1 fruit fly cellular context compared by ENCODE assay signal in genomic region chr3L:20436069-20436468, dm6.
TF ChIP-seq lines count a peak whose summit lies in the region.

Gene mRpL15, minus strand, starts transcription at chr3L:20436209.
Gene CtIP, plus strand, starts transcription at chr3L:20436250.

TF ChIP-seq in whole organism, embryonic, 481 proteins besides CTCF, POLR2A, EP300 and RAD21 (continued from another document):
- no peak for TF ChIP-seq CG11504 (tag; optimal IDR thresholded peaks at IDR 0.05; lab: Kevin White, UChicago)
- no peak for TF ChIP-seq Mrtf (GFP tag; IDR thresholded peaks at IDR 0.05; lab: Robert Waterston, UW)
- TF ChIP-seq Ets97D (GFP tag; optimal IDR thresholded peaks at IDR 0.05; lab: Kevin White, UChicago): peak; percentile 38
- TF ChIP-seq gsb-n (tag; optimal IDR thresholded peaks at IDR 0.05; lab: Kevin White, UChicago): no peak
- TF ChIP-seq CG12769 (tag; optimal IDR thresholded peaks at IDR 0.05; lab: Kevin White, UChicago): no peak
- TF ChIP-seq Hr3 (GFP tag; optimal IDR thresholded peaks at IDR 0.05; lab: Kevin White, UChicago): no peak
- no peak for TF ChIP-seq Fer2 (tag; optimal IDR thresholded peaks at IDR 0.05; lab: Kevin White, UChicago)
- no peak for TF ChIP-seq p53 (GFP tag; optimal IDR thresholded peaks at IDR 0.05; lab: Kevin White, UChicago)
- no peak for TF ChIP-seq tap (tag; optimal IDR thresholded peaks at IDR 0.05; lab: Kevin White, UChicago)
- TF ChIP-seq MESR4 (GFP tag; optimal IDR thresholded peaks at IDR 0.05; lab: Kevin White, UChicago): peak; percentile 39
- no peak for TF ChIP-seq CG32772 (GFP tag; IDR thresholded peaks at IDR 0.05; lab: Robert Waterston, UW)
- TF ChIP-seq hkb (optimal IDR thresholded peaks at IDR 0.05; lab: Kevin White, UChicago): no peak
- no peak for TF ChIP-seq hkb (GFP tag; IDR thresholded peaks at IDR 0.05; lab: Robert Waterston, UW)
- TF ChIP-seq gem (tag; optimal IDR thresholded peaks at IDR 0.05; lab: Kevin White, UChicago): no peak
- TF ChIP-seq schlank (tag; optimal IDR thresholded peaks at IDR 0.05; lab: Kevin White, UChicago): no peak
- TF ChIP-seq sd (tag; optimal IDR thresholded peaks at IDR 0.05; lab: Kevin White, UChicago): peak; percentile 53
- peak; percentile 24 for TF ChIP-seq CG17829 (tag; optimal IDR thresholded peaks at IDR 0.05; lab: Kevin White, UChicago)
- no peak for TF ChIP-seq Camta (GFP tag; optimal IDR thresholded peaks at IDR 0.05; lab: Kevin White, UChicago)
- no peak for TF ChIP-seq Fer1 (GFP tag; optimal IDR thresholded peaks at IDR 0.05; lab: Kevin White, UChicago)
- TF ChIP-seq hb (GFP tag; IDR thresholded peaks at IDR 0.05; lab: Robert Waterston, UW; ENCODE audit: partially characterized antibody): no peak
- TF ChIP-seq dan (GFP tag; IDR thresholded peaks at IDR 0.05; lab: Robert Waterston, UW): no peak
- TF ChIP-seq Dref (GFP tag; IDR thresholded peaks at IDR 0.05; lab: Robert Waterston, UW): peak; percentile 35; the same call in 1 of the 2 replicates
- TF ChIP-seq sima (GFP tag; optimal IDR thresholded peaks at IDR 0.05; lab: Kevin White, UChicago): no peak
- TF ChIP-seq ap (GFP tag; IDR thresholded peaks at IDR 0.05; lab: Robert Waterston, UW): no peak
- TF ChIP-seq Usf (GFP tag; optimal IDR thresholded peaks at IDR 0.05; lab: Kevin White, UChicago): no peak
- no peak for TF ChIP-seq rib (GFP tag; IDR thresholded peaks at IDR 0.05; lab: Robert Waterston, UW)
- TF ChIP-seq CG31224 (GFP tag; IDR thresholded peaks at IDR 0.05; lab: Robert Waterston, UW): no peak
- TF ChIP-seq Sry-δ (GFP tag; optimal IDR thresholded peaks at IDR 0.05; lab: Kevin White, UChicago): peak; percentile 39
- TF ChIP-seq CG34224 (GFP tag; IDR thresholded peaks at IDR 0.05; lab: Robert Waterston, UW; ENCODE audit: partially characterized antibody): peak; percentile 26; the same call in 1 of the 3 replicates
- TF ChIP-seq Sin3A (optimal IDR thresholded peaks at IDR 0.05; lab: Kevin White, UChicago): peak; percentile 22
- no peak for TF ChIP-seq CG34376 (GFP tag; optimal IDR thresholded peaks at IDR 0.05; lab: Kevin White, UChicago)
- TF ChIP-seq Bgb (GFP tag; IDR thresholded peaks at IDR 0.05; lab: Robert Waterston, UW; ENCODE audit: partially characterized antibody): peak; percentile 39; the same call in 1 of the 2 replicates
- TF ChIP-seq tll (GFP tag; optimal IDR thresholded peaks at IDR 0.05; lab: Kevin White, UChicago): no peak
- TF ChIP-seq knrl (GFP tag; IDR thresholded peaks at IDR 0.05; lab: Robert Waterston, UW; ENCODE audit: partially characterized antibody): no peak
- TF ChIP-seq YL-1 (GFP tag; optimal IDR thresholded peaks at IDR 0.05; lab: Kevin White, UChicago): peak; percentile 75
- TF ChIP-seq CG2889 (GFP tag; IDR thresholded peaks at IDR 0.05; lab: Robert Waterston, UW): no peak
- peak; percentile 55 for TF ChIP-seq bbx (GFP tag; IDR thresholded peaks at IDR 0.05; lab: Robert Waterston, UW; ENCODE audit: partially characterized antibody)
- 0 out of 2 replicates have a peak, but pooled peaks have one; percentile 31 for TF ChIP-seq Adf1 (GFP tag; IDR thresholded peaks at IDR 0.05; lab: Robert Waterston, UW)
- no peak for TF ChIP-seq hth (optimal IDR thresholded peaks at IDR 0.05; lab: Kevin White, UChicago)
- peak; percentile 15 for TF ChIP-seq HmgZ (tag; optimal IDR thresholded peaks at IDR 0.05; lab: Kevin White, UChicago)
- no peak for TF ChIP-seq CG7372 (GFP tag; IDR thresholded peaks at IDR 0.05; lab: Robert Waterston, UW)
- TF ChIP-seq CG34422 (GFP tag; IDR thresholded peaks at IDR 0.05; lab: Robert Waterston, UW): peak; percentile 68; the same call in 1 of the 3 replicates
- no peak for TF ChIP-seq ab (GFP tag; optimal IDR thresholded peaks at IDR 0.05; lab: Kevin White, UChicago)
- no peak for TF ChIP-seq Neu2 (GFP tag; optimal IDR thresholded peaks at IDR 0.05; lab: Kevin White, UChicago; ENCODE audit: borderline replicate concordance)
- TF ChIP-seq chm (GFP tag; IDR thresholded peaks at IDR 0.05; lab: Robert Waterston, UW): no peak
- no peak for TF ChIP-seq NK7.1 (GFP tag; optimal IDR thresholded peaks at IDR 0.05; lab: Kevin White, UChicago)
- TF ChIP-seq disco-r (GFP tag; optimal IDR thresholded peaks at IDR 0.05; lab: Kevin White, UChicago): no peak
- no peak for TF ChIP-seq CG13624 (GFP tag; optimal IDR thresholded peaks at IDR 0.05; lab: Kevin White, UChicago)
- peak; percentile 49 for TF ChIP-seq CG17186 (GFP tag; optimal IDR thresholded peaks at IDR 0.05; lab: Kevin White, UChicago)
- TF ChIP-seq luna (GFP tag; optimal IDR thresholded peaks at IDR 0.05; lab: Kevin White, UChicago): no peak
- TF ChIP-seq Antp (GFP tag; optimal IDR thresholded peaks at IDR 0.05; lab: Kevin White, UChicago): no peak
- no peak for TF ChIP-seq grn (GFP tag; optimal IDR thresholded peaks at IDR 0.05; lab: Kevin White, UChicago)
- no peak for TF ChIP-seq CG4820 (GFP tag; optimal IDR thresholded peaks at IDR 0.05; lab: Kevin White, UChicago)
- peak; percentile 13 for TF ChIP-seq CG30020 (tag; optimal IDR thresholded peaks at IDR 0.05; lab: Kevin White, UChicago)
- TF ChIP-seq CG14710 (tag; optimal IDR thresholded peaks at IDR 0.05; lab: Kevin White, UChicago): peak; percentile 11
- TF ChIP-seq Mad (GFP tag; optimal IDR thresholded peaks at IDR 0.05; lab: Kevin White, UChicago): no peak
- TF ChIP-seq CG2712 (tag; optimal IDR thresholded peaks at IDR 0.05; lab: Kevin White, UChicago): peak; percentile 11
- no peak for TF ChIP-seq HLH3B (GFP tag; IDR thresholded peaks at IDR 0.05; lab: Robert Waterston, UW)
- no peak for TF ChIP-seq CG9437 (GFP tag; optimal IDR thresholded peaks at IDR 0.05; lab: Kevin White, UChicago)
- no peak for TF ChIP-seq bigmax (GFP tag; optimal IDR thresholded peaks at IDR 0.05; lab: Kevin White, UChicago)
- no peak for TF ChIP-seq Bteb2 (GFP tag; optimal IDR thresholded peaks at IDR 0.05; lab: Kevin White, UChicago)
- no peak for TF ChIP-seq CG12391 (tag; optimal IDR thresholded peaks at IDR 0.05; lab: Kevin White, UChicago)
- TF ChIP-seq CG9797 (GFP tag; optimal IDR thresholded peaks at IDR 0.05; lab: Kevin White, UChicago): peak; percentile 83
- no peak for TF ChIP-seq Deaf1 (tag; optimal IDR thresholded peaks at IDR 0.05; lab: Kevin White, UChicago)
- TF ChIP-seq salm (tag; optimal IDR thresholded peaks at IDR 0.05; lab: Kevin White, UChicago): no peak
- peak; percentile 86 for TF ChIP-seq MBD-R2 (GFP tag; IDR thresholded peaks at IDR 0.05; lab: Robert Waterston, UW)
- no peak for TF ChIP-seq CG1602 (GFP tag; optimal IDR thresholded peaks at IDR 0.05; lab: Kevin White, UChicago)
- TF ChIP-seq dm (GFP tag; optimal IDR thresholded peaks at IDR 0.05; lab: Kevin White, UChicago): no peak
- TF ChIP-seq Sox100B (GFP tag; optimal IDR thresholded peaks at IDR 0.05; lab: Kevin White, UChicago): no peak
- no peak for TF ChIP-seq lbe (GFP tag; optimal IDR thresholded peaks at IDR 0.05; lab: Kevin White, UChicago)
- no peak for TF ChIP-seq Blimp-1 (GFP tag; optimal IDR thresholded peaks at IDR 0.05; lab: Kevin White, UChicago)
- TF ChIP-seq sens (GFP tag; lab: Kevin White, UChicago): peak; percentile 33
- no peak for TF ChIP-seq Myb (GFP tag; optimal IDR thresholded peaks at IDR 0.05; lab: Kevin White, UChicago)
- TF ChIP-seq Pdp1 (GFP tag; optimal IDR thresholded peaks at IDR 0.05; lab: Kevin White, UChicago): peak in 1 of 2 experiments; percentile 29
- TF ChIP-seq CG10267 (tag; optimal IDR thresholded peaks at IDR 0.05; lab: Kevin White, UChicago): peak; percentile 26
- TF ChIP-seq CG8924 (tag; optimal IDR thresholded peaks at IDR 0.05; lab: Kevin White, UChicago): peak; percentile 3
- peak; percentile 5 for TF ChIP-seq CG2116 (GFP tag; optimal IDR thresholded peaks at IDR 0.05; lab: Kevin White, UChicago)
- TF ChIP-seq pan (optimal IDR thresholded peaks at IDR 0.05; lab: Kevin White, UChicago): no peak
- TF ChIP-seq pan (GFP tag; optimal IDR thresholded peaks at IDR 0.05 in 1 of 2, IDR thresholded peaks at IDR 0.05 in 1 of 2): no peak
- no peak for TF ChIP-seq slp2 (GFP tag; optimal IDR thresholded peaks at IDR 0.05; lab: Kevin White, UChicago)
- peak; percentile 62 for TF ChIP-seq Dp (GFP tag; optimal IDR thresholded peaks at IDR 0.05; lab: Kevin White, UChicago)
- no peak for TF ChIP-seq CG6272 (GFP tag; IDR thresholded peaks at IDR 0.05; lab: Robert Waterston, UW)
- TF ChIP-seq CG10274 (GFP tag; optimal IDR thresholded peaks at IDR 0.05; lab: Kevin White, UChicago): no peak
- TF ChIP-seq br (optimal IDR thresholded peaks at IDR 0.05; lab: Kevin White, UChicago): no peak
- no peak for TF ChIP-seq pnt (GFP tag; optimal IDR thresholded peaks at IDR 0.05; lab: Kevin White, UChicago)
- no peak for TF ChIP-seq Nf-YB (GFP tag; optimal IDR thresholded peaks at IDR 0.05; lab: Kevin White, UChicago)
- no peak for TF ChIP-seq CG16779 (GFP tag; IDR thresholded peaks at IDR 0.05; lab: Robert Waterston, UW)
- TF ChIP-seq H2.0 (GFP tag; IDR thresholded peaks at IDR 0.05; lab: Robert Waterston, UW): no peak
- TF ChIP-seq CG12659 (GFP tag; optimal IDR thresholded peaks at IDR 0.05; lab: Kevin White, UChicago): peak; percentile 47
- TF ChIP-seq Dbx (GFP tag; IDR thresholded peaks at IDR 0.05; lab: Robert Waterston, UW): no peak
- TF ChIP-seq Ets65A (GFP tag; lab: Kevin White, UChicago): no peak
- no peak for TF ChIP-seq az2 (GFP tag; optimal IDR thresholded peaks at IDR 0.05; lab: Kevin White, UChicago)
